Worm (Caenorhabditis elegans) whole organism, L3 larva: ENCODE data around the gene F49F1.11.
"Not testable (repeated sequence)": the region's sequence is repeated elsewhere in the genome, so short reads cannot be mapped to it uniquely, and the experiment has no call there.

Experiments
- R02D3.7 ChIP-seq: fragments of 150-350 bp; optimal IDR thresholded peaks from 2 replicates; lab custom pipeline; 2014; ENCODE audit warnings: missing biosample characterization, missing genetic modification characterization
- ZK546.5 ChIP-seq: sonication (generic microtip); optimal IDR thresholded peaks from 2 replicates; lab custom pipeline; 2017; ENCODE audit warnings: missing biosample characterization, missing genetic modification characterization
- ceh-16 ChIP-seq: sonication (generic microtip); optimal IDR thresholded peaks from 2 replicates; lab custom pipeline; 2017; ENCODE audit warnings: missing biosample characterization, missing genetic modification characterization
- ceh-28 ChIP-seq: fragments of 150-350 bp; optimal IDR thresholded peaks from 2 replicates; lab custom pipeline; 2014; ENCODE audit warnings: missing biosample characterization, missing genetic modification reagents, missing genetic modification characterization
- ceh-9 ChIP-seq: sonication (generic microtip); optimal IDR thresholded peaks from 2 replicates; lab custom pipeline; 2018; ENCODE audit warnings: missing biosample characterization, missing genetic modification characterization
- daf-12 ChIP-seq: fragments of 150-350 bp; optimal IDR thresholded peaks from 2 replicates; lab custom pipeline; 2014; ENCODE audit warnings: missing biosample characterization, missing genetic modification reagents, missing genetic modification characterization
- egl-5 ChIP-seq: fragments of 150-350 bp; optimal IDR thresholded peaks from 2 replicates; lab custom pipeline; 2017; ENCODE audit warnings: missing biosample characterization, missing genetic modification reagents, missing genetic modification characterization, inconsistent platforms
- elt-2 ChIP-seq: sonication (generic microtip); optimal IDR thresholded peaks from 2 replicates; lab custom pipeline; 2016; ENCODE audit warnings: missing genetic modification reagents, mild to moderate bottlenecking, missing genetic modification characterization, missing compliant biosample characterization
- eor-1 ChIP-seq, 2 experiments: fragments of 150-350 bp; optimal IDR thresholded peaks; 2 replicates each; lab custom pipeline; 2014 to 2018; ENCODE audit warnings: missing biosample characterization in 2 of 2, missing genetic modification characterization in 2 of 2
- fkh-2 ChIP-seq: fragments of 150-350 bp; optimal IDR thresholded peaks from 2 replicates; lab custom pipeline; 2014; ENCODE audit warnings: missing biosample characterization, missing genetic modification reagents, missing genetic modification characterization
- jun-1 ChIP-seq: fragments of 150-350 bp; optimal IDR thresholded peaks from 2 replicates; lab custom pipeline; 2014; ENCODE audit warnings: missing biosample characterization, missing genetic modification reagents, missing genetic modification characterization
- lin-39 ChIP-seq: fragments of 150-350 bp; optimal IDR thresholded peaks from 2 replicates; lab custom pipeline; 2018; ENCODE audit warnings: missing biosample characterization, missing genetic modification reagents, missing genetic modification characterization
- mdl-1 ChIP-seq: fragments of 150-350 bp; optimal IDR thresholded peaks from 2 replicates; lab custom pipeline; 2014; ENCODE audit warnings: missing biosample characterization, missing genetic modification characterization
- mml-1 ChIP-seq: fragments of 150-350 bp; sonication (generic microtip); optimal IDR thresholded peaks from 3 replicates; lab custom pipeline; 2014; ENCODE audit warnings: missing biosample characterization, missing genetic modification characterization
- nfya-1 ChIP-seq: sonication (generic microtip); optimal IDR thresholded peaks from 2 replicates; lab custom pipeline; 2017; ENCODE audit warnings: missing genetic modification characterization, mild to moderate bottlenecking, missing compliant biosample characterization, antibody characterized with exemption, moderate library complexity; ENCODE audit not compliant: insufficient read depth
- nhr-11 ChIP-seq: fragments of 150-350 bp; optimal IDR thresholded peaks from 2 replicates; lab custom pipeline; 2014; ENCODE audit warnings: missing biosample characterization, missing genetic modification characterization
- nhr-12 ChIP-seq: fragments of 150-350 bp; optimal IDR thresholded peaks from 2 replicates; lab custom pipeline; 2014; ENCODE audit warnings: missing biosample characterization, missing genetic modification characterization
- nhr-23 ChIP-seq: fragments of 150-350 bp; optimal IDR thresholded peaks from 2 replicates; lab custom pipeline; 2014; ENCODE audit warnings: missing biosample characterization, missing genetic modification reagents, missing genetic modification characterization
- nhr-237 ChIP-seq: fragments of 150-350 bp; optimal IDR thresholded peaks from 2 replicates; lab custom pipeline; 2014; ENCODE audit warnings: missing biosample characterization, missing genetic modification characterization
- nhr-25 ChIP-seq: sonication (generic microtip); optimal IDR thresholded peaks from 2 replicates; lab custom pipeline; 2017; ENCODE audit warnings: missing biosample characterization, missing genetic modification characterization
- nhr-28 ChIP-seq: fragments of 150-350 bp; optimal IDR thresholded peaks from 2 replicates; lab custom pipeline; 2014; ENCODE audit warnings: missing biosample characterization, missing genetic modification characterization
- nhr-43 ChIP-seq: sonication (generic microtip); optimal IDR thresholded peaks from 2 replicates; lab custom pipeline; 2016; ENCODE audit warnings: mild to moderate bottlenecking, missing genetic modification characterization, missing compliant biosample characterization; ENCODE audit not compliant: poor library complexity, severe bottlenecking
- nhr-67 ChIP-seq: fragments of 150-350 bp; optimal IDR thresholded peaks from 2 replicates; lab custom pipeline; 2014; ENCODE audit warnings: missing biosample characterization, missing genetic modification characterization
- nhr-76 ChIP-seq: fragments of 150-350 bp; sonication (generic microtip); optimal IDR thresholded peaks from 5 replicates; lab custom pipeline; 2014; ENCODE audit warnings: missing biosample characterization, missing genetic modification characterization
- pha-4 ChIP-seq: fragments of 150-350 bp; optimal IDR thresholded peaks from 2 replicates; lab custom pipeline; 2014; ENCODE audit warnings: missing biosample characterization, missing genetic modification reagents, missing genetic modification characterization
- pqm-1 ChIP-seq: fragments of 150-350 bp; optimal IDR thresholded peaks from 2 replicates; lab custom pipeline; 2017; ENCODE audit warnings: missing biosample characterization, missing genetic modification characterization, inconsistent platforms
- sea-2 ChIP-seq: fragments of 150-350 bp; sonication (generic microtip); optimal IDR thresholded peaks from 4 replicates; lab custom pipeline; 2014; ENCODE audit warnings: missing biosample characterization, missing genetic modification reagents, missing genetic modification characterization
- skn-1 ChIP-seq: fragments of 150-350 bp; optimal IDR thresholded peaks from 2 replicates; lab custom pipeline; 2014; ENCODE audit warnings: missing biosample characterization, missing genetic modification characterization
- unc-39 ChIP-seq: sonication (generic microtip); optimal IDR thresholded peaks from 4 replicates; lab custom pipeline; 2017; ENCODE audit warnings: missing biosample characterization, missing genetic modification characterization
- ztf-11 ChIP-seq: fragments of 150-350 bp; optimal IDR thresholded peaks from 2 replicates; lab custom pipeline; 2014; ENCODE audit warnings: missing biosample characterization, missing genetic modification characterization

F49F1.11 gene

DNA sequence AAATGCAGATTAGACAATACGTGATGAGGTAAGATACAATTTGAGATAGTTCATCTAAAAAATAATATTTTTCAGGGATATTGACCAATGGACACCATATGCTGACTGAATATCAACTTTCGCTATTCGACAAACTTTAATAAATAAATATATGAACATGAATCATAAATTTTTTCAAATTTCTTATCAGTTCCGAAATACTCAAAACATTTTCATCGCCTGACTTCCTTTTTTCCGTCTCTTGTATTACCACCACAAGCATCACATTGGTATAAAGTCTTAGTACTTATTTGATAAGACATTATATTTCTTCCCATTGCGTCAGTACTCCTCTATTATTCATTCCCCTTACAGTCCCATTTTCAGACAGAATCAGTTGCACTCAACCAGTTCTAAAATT, 10.9 kb upstream of the F49F1.11 start, which contains the start of the genes K08D10.10 and R07C12.1:
TSS of gene K08D10.10 (plus strand) at position 93 of the 400 bp plus-strand sequence.
TSS of gene R07C12.1 (plus strand) at position 314 of the 400 bp plus-strand sequence.
- TF ChIP-seq eor-1 (tag; optimal IDR thresholded peaks at IDR 0.05; lab: Kevin White, UChicago) (no peak), jun-1 (tag; lab: Kevin White, UChicago) (peak; percentile 10), ceh-9 (tag; lab: Kevin White, UChicago) (no peak), elt-2 (tag; lab: Kevin White, UChicago) (peak; percentile 74)
- TF ChIP-seq, all 47 proteins: peak for 2

DNA sequence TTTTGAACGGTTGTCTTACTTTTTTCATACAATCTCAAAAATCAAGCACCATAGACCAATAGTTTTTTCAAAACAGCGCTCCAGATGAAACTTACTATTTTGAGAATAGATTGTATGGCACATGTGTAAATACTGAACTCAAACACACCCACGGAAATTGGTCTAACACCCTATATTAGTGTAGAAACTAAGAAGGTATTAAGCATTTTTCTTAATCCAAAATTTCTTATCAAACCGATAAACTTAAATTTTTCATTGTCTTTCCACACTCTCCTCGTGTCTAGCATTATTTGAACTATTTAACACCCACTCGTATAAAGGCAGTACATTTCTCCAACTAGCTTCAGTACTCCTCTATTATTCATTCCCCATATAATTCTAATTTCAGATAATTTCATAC, 8.9 kb upstream of the F49F1.11 start:
- peak; percentile 51 for TF ChIP-seq elt-2 (tag; lab: Kevin White, UChicago)
- no peak for TF ChIP-seq daf-12 (tag; lab: Kevin White, UChicago)
- TF ChIP-seq ceh-28 (tag; lab: Kevin White, UChicago): no peak
- no peak for TF ChIP-seq lin-39 (tag; lab: Kevin White, UChicago)
- no peak for TF ChIP-seq nfya-1 (tag; lab: Kevin White, UChicago)
- no peak for TF ChIP-seq nhr-23 (tag; lab: Kevin White, UChicago)
- TF ChIP-seq fkh-2: no peak
- no peak for TF ChIP-seq nhr-12 (tag; lab: Kevin White, UChicago)

DNA sequence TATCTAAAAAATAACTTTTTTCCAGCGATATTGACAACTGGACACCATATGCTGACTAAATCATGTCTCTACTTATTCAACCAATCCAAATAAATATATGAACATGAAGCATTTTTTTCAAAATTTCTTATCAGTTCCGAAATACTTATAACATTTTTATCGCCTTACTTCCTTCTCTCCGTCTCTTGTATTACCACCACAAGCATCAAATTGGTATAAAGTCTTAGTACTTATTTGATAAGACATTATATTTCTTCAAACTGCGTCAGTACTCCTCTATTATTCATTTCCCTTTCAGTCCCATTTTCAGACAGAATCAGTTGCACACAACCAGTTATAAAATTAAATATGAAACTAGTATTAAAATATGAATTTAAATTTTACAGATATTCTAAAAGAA, 6.7 kb upstream of the F49F1.11 start:
- TF ChIP-seq nhr-67 (no peak), pqm-1 (tag; lab: Kevin White, UChicago) (peak; percentile 83), pha-4 (tag; lab: Kevin White, UChicago) (peak; percentile 42), jun-1 (tag; lab: Kevin White, UChicago) (peak; percentile 53), elt-2 (tag; lab: Kevin White, UChicago) (peak; percentile 93)

DNA sequence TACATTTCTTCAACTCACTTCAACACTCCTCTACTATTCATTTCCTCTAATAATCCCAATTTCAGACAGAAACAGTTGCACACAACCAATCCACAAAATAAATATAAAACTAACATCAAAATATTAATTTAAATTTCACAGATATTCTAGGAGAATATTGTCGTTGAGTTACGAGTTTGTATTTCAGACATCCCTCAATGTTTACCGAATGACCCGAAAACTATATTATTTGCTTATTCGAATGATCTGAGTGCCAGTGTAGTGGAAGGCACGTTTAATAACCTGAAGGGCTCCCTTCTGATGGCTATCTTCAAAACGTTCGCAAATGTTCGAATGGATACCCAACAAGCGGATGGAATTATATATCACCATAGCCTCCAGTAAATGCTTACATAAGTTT, 3.6 kb upstream of the F49F1.11 start, which contains the start of gene R07C12.3:
TSS of gene R07C12.3 (plus strand) at position 301 of the 400 bp plus-strand sequence.
- TF ChIP-seq nhr-25 (tag; lab: Kevin White, UChicago) (no peak), unc-39 (tag; lab: Kevin White, UChicago) (no peak), ZK546.5 (tag; lab: Kevin White, UChicago) (no peak), ceh-16 (tag; lab: Kevin White, UChicago) (no peak), elt-2 (tag; lab: Kevin White, UChicago) (no peak), nhr-237 (tag; lab: Kevin White, UChicago) (no peak), nhr-43 (tag; lab: Kevin White, UChicago) (no peak), skn-1 (no peak), nhr-67 (no peak), mml-1 (tag; lab: Kevin White, UChicago) (no peak), fkh-2 (no peak), nhr-76 (tag; lab: Kevin White, UChicago) (no peak)

DNA sequence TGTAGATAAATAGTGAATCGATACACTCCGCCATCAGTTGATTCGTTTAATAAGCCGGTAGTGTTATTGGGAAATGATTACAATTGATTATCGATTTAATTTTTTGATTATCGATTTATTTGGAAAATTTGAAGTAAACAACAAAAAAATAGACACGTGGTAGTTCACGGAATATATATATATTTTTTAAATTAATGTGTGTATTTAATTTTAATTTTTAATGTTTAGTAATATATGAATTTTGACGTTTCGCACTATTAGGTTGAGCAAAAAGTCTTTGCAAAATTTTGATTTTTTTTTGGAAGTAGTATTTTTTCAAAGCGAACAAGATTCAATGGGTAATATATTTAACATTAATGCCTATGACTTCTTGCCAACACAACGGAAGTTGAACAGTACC, 1.8 kb upstream of the F49F1.11 start, which contains the start of gene F49F1.12:
TSS of gene F49F1.12 (minus strand) at position 101 of the 400 bp plus-strand sequence.
- TF ChIP-seq unc-39 (tag; lab: Kevin White, UChicago); mdl-1 (tag; lab: Kevin White, UChicago); eor-1 (tag; optimal IDR thresholded peaks at IDR 0.05; lab: Kevin White, UChicago): not testable (repeated sequence)

DNA sequence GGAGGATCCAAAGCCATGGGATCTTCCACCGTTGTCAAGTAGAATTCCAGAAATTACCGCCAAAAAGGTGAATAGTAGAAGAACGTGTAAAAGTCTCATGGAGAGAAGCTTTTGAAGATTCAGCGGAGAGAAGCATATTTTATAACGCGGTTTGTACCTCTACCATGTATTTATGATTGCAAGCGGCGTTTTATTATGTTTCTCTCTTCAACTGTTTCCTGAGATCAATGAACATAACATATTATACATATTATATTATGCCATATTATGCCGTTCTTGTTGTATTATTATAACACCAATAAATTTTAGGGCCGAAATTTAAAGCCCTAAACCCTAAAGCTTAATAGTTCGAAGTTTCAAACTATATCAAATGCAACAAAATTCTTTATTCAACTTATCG, 946 bp downstream of the F49F1.11 start, which contains the start of gene F49F1.18:
TSS of gene F49F1.18 (minus strand) at position 101 of the 400 bp plus-strand sequence.
- TF ChIP-seq R02D3.7: no peak
- TF ChIP-seq nhr-28 (tag; lab: Kevin White, UChicago): no peak
- TF ChIP-seq egl-5 (tag; lab: Kevin White, UChicago): no peak
- no peak for TF ChIP-seq pha-4 (tag; lab: Kevin White, UChicago)
- no peak for TF ChIP-seq elt-2 (tag; lab: Kevin White, UChicago)
- no peak for TF ChIP-seq skn-1
- TF ChIP-seq ZK546.5 (tag; lab: Kevin White, UChicago): no peak
- no peak for TF ChIP-seq nhr-11 (tag; lab: Kevin White, UChicago)
- no peak for TF ChIP-seq sea-2 (GFP tag; lab: Kevin White, UChicago)
- TF ChIP-seq ztf-11 (tag; lab: Kevin White, UChicago): no peak
- TF ChIP-seq, all 47 proteins: peak for 0
